Worm (Caenorhabditis elegans): ENCODE data around the gene Y25C1A.14.

Gene Y25C1A.14

ce11 chrII:3110099-3110498 lies 13.3 kb upstream of the Y25C1A.14 start:
- no peak for TF ChIP-seq Y79H2A.3 (GFP tag; conservative IDR thresholded peaks at IDR 0.05)
- no peak for TF ChIP-seq ztf-18 (tag; optimal IDR thresholded peaks at IDR 0.05)
- TF ChIP-seq cebp-2 (GFP tag; IDR thresholded peaks at IDR 0.05): 0 out of 2 replicates have a peak, but pooled peaks have one; percentile 17
- no peak for TF ChIP-seq F52B5.7 (tag; optimal IDR thresholded peaks at IDR 0.05)
- TF ChIP-seq zfh-2 (GFP tag; conservative IDR thresholded peaks at IDR 0.05): peak; percentile 46; the same call in 1 of the 2 replicates
- peak; percentile 14; the same call in 1 of the 2 replicates for TF ChIP-seq egrh-3 (GFP tag; IDR thresholded peaks at IDR 0.05)
- no peak for TF ChIP-seq snpc-4 (GFP tag; optimal IDR thresholded peaks at IDR 0.05)
- TF ChIP-seq snpc-4 (tag; optimal IDR thresholded peaks at IDR 0.05): peak in 2 of 4 experiments; percentile 57 to 74
- TF ChIP-seq attf-3 (GFP tag; conservative IDR thresholded peaks at IDR 0.05): 0 out of 2 replicates have a peak, but pooled peaks have one; percentile 7
- no peak for TF ChIP-seq sptf-2 (GFP tag; optimal IDR thresholded peaks at IDR 0.05)
- TF ChIP-seq hmg-1.2 (GFP tag; IDR thresholded peaks at IDR 0.05): peak; percentile 10; the same call in 1 of the 2 replicates
- 0 out of 2 replicates have a peak, but pooled peaks have one; percentile 23 for TF ChIP-seq D2030.7 (GFP tag; IDR thresholded peaks at IDR 0.05)
- no peak for TF ChIP-seq nfya-1 (tag; optimal IDR thresholded peaks at IDR 0.05; ENCODE audit: borderline replicate concordance, insufficient read depth)
- peak; percentile 60 for TF ChIP-seq snpc-1.1 (tag; optimal IDR thresholded peaks at IDR 0.05; ENCODE audit: insufficient read depth)

ce11 chrII:3109533-3109932 lies 12.8 kb upstream of the Y25C1A.14 start:
- TF ChIP-seq zfh-2 (GFP tag; conservative IDR thresholded peaks at IDR 0.05): peak; percentile 55; the same call in 1 of the 2 replicates
- TF ChIP-seq ceh-91 (GFP tag; IDR thresholded peaks at IDR 0.05): no peak
- 0 out of 2 replicates have a peak, but pooled peaks have one; percentile 12 for TF ChIP-seq dox-1 (GFP tag; IDR thresholded peaks at IDR 0.05)
- no peak for TF ChIP-seq him-1 (tag; optimal IDR thresholded peaks at IDR 0.05)

- TF ChIP-seq attf-6 (GFP tag; IDR thresholded peaks at IDR 0.05) (no peak), snpc-4 (GFP tag; optimal IDR thresholded peaks at IDR 0.05) (no peak), snpc-4 (tag; optimal IDR thresholded peaks at IDR 0.05) (peak in 3 of 4 experiments; percentile 51 to 81 (median 58)), hsf-1 (GFP tag; IDR thresholded peaks at IDR 0.05) (no peak), zfh-2 (GFP tag; conservative IDR thresholded peaks at IDR 0.05) (peak; percentile 93), Y53F4B.3 (GFP tag; IDR thresholded peaks at IDR 0.05) (no peak), egrh-3 (GFP tag; IDR thresholded peaks at IDR 0.05) (peak; percentile 84), snpc-1.1 (tag; optimal IDR thresholded peaks at IDR 0.05; ENCODE audit: insufficient read depth) (peak; percentile 59), cebp-1 (GFP tag; IDR thresholded peaks at IDR 0.05) (no peak), cebp-1 (tag; optimal IDR thresholded peaks at IDR 0.05) (no peak), madf-6 (GFP tag; IDR thresholded peaks at IDR 0.05) (no peak), chd-7 (tag; optimal IDR thresholded peaks at IDR 0.05) (peak; percentile 7), zim-3 (tag; optimal IDR thresholded peaks at IDR 0.05) (no peak)
These were observed 11.3 kb upstream of the Y25C1A.14 start for ce11 chrII:3108101-3108500.

- TF ChIP-seq tbx-9 (tag; optimal IDR thresholded peaks at IDR 0.05; ENCODE audit: borderline replicate concordance): no peak
- no peak for TF ChIP-seq athp-1 (tag; optimal IDR thresholded peaks at IDR 0.05)
- no peak for TF ChIP-seq F23B12.7 (tag; optimal IDR thresholded peaks at IDR 0.05; ENCODE audit: insufficient read depth)
These were observed 9.0 kb upstream of the Y25C1A.14 start, which contains the start of gene clec-122 for ce11 chrII:3105765-3106164. clec-122 (plus strand) TSS chrII:3106065.

ce11 chrII:3102018-3102417 lies 5.3 kb upstream of the Y25C1A.14 start, which contains the start of gene clec-121:
clec-121 (plus strand) TSS chrII:3102318.
- TF ChIP-seq ztf-26 (tag; optimal IDR thresholded peaks at IDR 0.05): no peak
- no peak for TF ChIP-seq dpl-1 (GFP tag; optimal IDR thresholded peaks at IDR 0.05)
- TF ChIP-seq F39B2.1 (GFP tag; IDR thresholded peaks at IDR 0.05): no peak
- no peak for TF ChIP-seq F57C9.4 (tag; optimal IDR thresholded peaks at IDR 0.05)
- no peak for TF ChIP-seq F57A8.1 (GFP tag; optimal IDR thresholded peaks at IDR 0.05)
- TF ChIP-seq mel-28 (tag; optimal IDR thresholded peaks at IDR 0.05; ENCODE audit: borderline replicate concordance): no peak
- no peak for TF ChIP-seq ceh-40 (GFP tag; IDR thresholded peaks at IDR 0.05)
- no peak for TF ChIP-seq B0261.1 (tag; optimal IDR thresholded peaks at IDR 0.05)
- no peak for TF ChIP-seq nhr-80 (tag; optimal IDR thresholded peaks at IDR 0.05)
- no peak for TF ChIP-seq lsy-27 (tag; optimal IDR thresholded peaks at IDR 0.05; ENCODE audit: borderline replicate concordance, insufficient read depth)
- no peak for TF ChIP-seq hlh-12 (tag; optimal IDR thresholded peaks at IDR 0.05)
- TF ChIP-seq ztf-25 (GFP tag; IDR thresholded peaks at IDR 0.05): no peak
- TF ChIP-seq F52B5.7 (tag; optimal IDR thresholded peaks at IDR 0.05): no peak
- no peak for TF ChIP-seq B0035.1 (tag; optimal IDR thresholded peaks at IDR 0.05)
- TF ChIP-seq lir-1 (GFP tag; conservative IDR thresholded peaks at IDR 0.05): no peak
- no peak for TF ChIP-seq ztf-18 (tag; optimal IDR thresholded peaks at IDR 0.05)

Measured in whole organism, young adult.